Worm (Caenorhabditis elegans): ENCODE data around the gene C14A4.9.

The C14A4.9 gene

DNA sequence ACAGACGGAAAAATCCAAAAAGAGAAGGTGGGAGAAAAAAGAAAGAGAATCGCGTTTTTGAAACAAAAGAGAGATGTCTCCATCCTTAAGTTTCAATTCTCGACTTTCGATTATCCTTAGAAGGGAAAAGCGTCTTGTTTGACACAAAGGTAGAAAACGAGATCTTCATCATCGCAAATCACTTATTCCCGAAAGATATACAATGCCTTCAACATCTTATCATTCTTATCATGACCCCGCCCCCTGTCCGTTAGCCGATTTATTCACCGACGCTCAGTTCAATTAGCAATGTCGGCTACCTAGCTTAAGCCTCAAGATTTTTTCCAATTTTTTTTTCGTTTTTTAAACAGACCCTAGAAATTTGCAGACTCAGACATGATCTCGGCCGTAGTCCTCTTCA lies at the start of gene C14A4.9:
C14A4.9 (plus strand) TSS at position 368 of the 400 bp plus-strand sequence.
- TF ChIP-seq elt-3 (tag; optimal IDR thresholded peaks at IDR 0.05), result peak; percentile 11 to 84 (median 62)
- TF ChIP-seq nhr-23 (tag; optimal IDR thresholded peaks at IDR 0.05), result peak; percentile 17
- no peak for TF ChIP-seq nhr-43 (tag; optimal IDR thresholded peaks at IDR 0.05; ENCODE audit: poor library complexity, severe bottlenecking)

DNA sequence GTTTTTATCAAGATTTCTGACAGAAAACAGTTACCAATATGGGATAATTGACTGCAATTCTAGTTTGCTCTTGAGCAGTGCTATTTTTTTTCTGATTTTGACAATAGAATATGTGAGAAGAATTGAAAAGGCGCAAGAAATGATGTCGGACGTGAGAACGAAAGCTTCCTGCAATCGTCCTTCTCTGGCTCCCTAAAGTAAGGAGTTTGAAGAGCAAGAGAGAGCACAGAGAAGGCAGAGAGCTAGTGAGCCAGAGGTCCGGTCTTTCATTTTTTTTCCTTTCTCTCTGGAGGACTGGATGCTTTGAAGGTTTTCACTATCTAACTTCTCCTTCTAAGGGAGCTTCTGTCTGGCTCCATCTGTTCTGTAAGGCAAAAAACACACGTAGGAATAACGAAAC lies 49.0 kb upstream of the C14A4.9 start:
- TF ChIP-seq lin-39 (tag; optimal IDR thresholded peaks at IDR 0.05) (peak; percentile 23), tbx-2 (tag; optimal IDR thresholded peaks at IDR 0.05) (no peak), ama-1 (optimal IDR thresholded peaks at IDR 0.05) (peak; percentile 79), lsy-12 (tag; optimal IDR thresholded peaks at IDR 0.05) (no peak), nfya-1 (tag; optimal IDR thresholded peaks at IDR 0.05; ENCODE audit: insufficient read depth) (peak; percentile 39), hmg-11 (tag; optimal IDR thresholded peaks at IDR 0.05) (peak; percentile 36), fos-1 (tag; optimal IDR thresholded peaks at IDR 0.05) (no peak)

DNA sequence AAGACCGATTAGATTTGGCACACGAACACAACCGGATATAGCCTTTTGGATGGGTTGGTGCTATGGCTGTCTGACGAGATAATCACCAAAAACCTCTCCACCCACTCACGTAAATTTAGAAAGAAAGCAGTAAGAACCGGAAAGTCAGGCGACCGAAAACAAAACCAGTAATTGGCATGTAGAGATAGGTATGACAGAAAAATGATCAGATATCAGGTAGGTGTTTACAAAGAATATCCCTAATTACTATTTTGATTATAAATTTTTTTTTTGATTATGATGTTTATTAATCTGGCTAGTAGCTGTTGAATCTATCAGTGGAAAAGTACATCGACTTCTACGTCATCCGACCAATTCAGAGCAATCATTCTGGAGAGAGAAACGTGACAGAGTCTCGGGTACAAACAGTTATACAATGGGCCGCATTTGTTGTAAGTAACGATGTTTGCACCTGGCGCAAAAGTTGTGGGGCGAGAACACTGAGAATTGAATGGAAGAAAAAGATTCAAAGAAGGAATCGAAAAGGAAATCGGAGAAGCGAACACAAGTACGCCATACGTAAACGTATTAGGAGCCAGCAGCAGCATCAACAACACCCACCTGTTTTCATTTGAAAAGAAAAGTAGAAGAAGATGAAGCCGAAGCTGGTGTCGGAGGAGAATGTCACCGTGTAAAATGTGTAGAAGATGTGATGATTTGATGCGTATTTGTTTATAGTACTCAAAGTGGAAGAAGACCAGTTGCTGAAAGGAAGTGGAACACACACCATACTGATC lies 48.1 kb upstream of the C14A4.9 start:
- TF ChIP-seq pha-4 (tag; optimal IDR thresholded peaks at IDR 0.05) (peak; percentile 58), nhr-25 (tag; optimal IDR thresholded peaks at IDR 0.05) (peak; percentile 37), elt-3 (tag; optimal IDR thresholded peaks at IDR 0.05) (peak in 1 of 3 experiments; percentile 40), nhr-23 (tag; optimal IDR thresholded peaks at IDR 0.05) (peak; percentile 26), tbx-2 (tag; optimal IDR thresholded peaks at IDR 0.05) (no peak), daf-12 (tag; optimal IDR thresholded peaks at IDR 0.05) (no peak), nhr-11 (tag; optimal IDR thresholded peaks at IDR 0.05) (peak; percentile 45), ama-1 (optimal IDR thresholded peaks at IDR 0.05) (peak; percentile 27), ceh-16 (tag; optimal IDR thresholded peaks at IDR 0.05) (no peak), elt-2 (tag; optimal IDR thresholded peaks at IDR 0.05) (peak; percentile 10), egl-5 (tag; optimal IDR thresholded peaks at IDR 0.05) (peak; percentile 33)

DNA sequence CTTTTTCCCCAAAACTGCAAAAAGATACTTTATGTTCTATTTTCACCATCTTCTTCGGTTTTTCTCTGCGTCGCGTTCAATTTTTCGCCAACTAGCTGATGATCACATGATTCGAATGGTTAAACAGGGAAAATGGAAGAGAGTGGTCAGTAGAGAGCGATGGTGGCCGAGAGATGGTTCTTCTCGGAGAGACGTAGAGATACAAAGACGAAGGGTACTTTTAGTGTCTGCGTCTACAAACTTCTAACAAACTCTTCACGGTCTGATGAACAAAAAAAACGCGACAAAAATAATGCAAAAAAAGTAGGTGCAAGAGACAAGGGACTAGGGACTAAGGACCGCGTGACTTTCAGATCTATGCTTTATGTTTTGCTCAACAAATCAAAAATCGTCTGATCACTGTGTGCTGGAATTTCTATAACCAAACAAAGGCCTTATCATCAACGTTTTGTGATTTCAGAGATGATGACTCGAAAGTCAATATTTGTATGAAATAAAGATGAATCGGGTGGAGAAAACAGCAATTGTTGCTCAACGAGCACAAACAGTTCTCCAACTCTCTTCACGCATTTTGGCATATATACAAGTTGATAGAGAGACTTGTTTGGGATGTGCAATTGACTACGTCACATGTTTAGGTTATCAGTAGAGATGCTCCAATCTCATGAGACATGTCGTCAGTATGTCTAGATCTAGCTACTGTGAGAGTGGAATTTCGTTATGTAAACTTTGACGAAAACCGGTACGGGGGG lies 47.0 kb upstream of the C14A4.9 start:
- TF ChIP-seq ceh-28 (tag; optimal IDR thresholded peaks at IDR 0.05) (peak; percentile 86), nfya-1 (tag; optimal IDR thresholded peaks at IDR 0.05; ENCODE audit: insufficient read depth) (peak; percentile 95), skn-1 (tag; optimal IDR thresholded peaks at IDR 0.05) (peak; percentile 62), jun-1 (tag; optimal IDR thresholded peaks at IDR 0.05) (peak; percentile 98), nhr-23 (tag; optimal IDR thresholded peaks at IDR 0.05) (peak; percentile 99), zag-1 (tag; optimal IDR thresholded peaks at IDR 0.05) (peak; percentile 25), ama-1 (optimal IDR thresholded peaks at IDR 0.05) (peak; percentile 95), ztf-11 (tag; optimal IDR thresholded peaks at IDR 0.05) (no peak), R02D3.7 (tag; optimal IDR thresholded peaks at IDR 0.05) (peak; percentile 75), fkh-2 (tag; optimal IDR thresholded peaks at IDR 0.05) (no peak), lin-39 (tag; optimal IDR thresholded peaks at IDR 0.05) (peak; percentile 80), unc-39 (tag; optimal IDR thresholded peaks at IDR 0.05) (no peak), nhr-25 (tag; optimal IDR thresholded peaks at IDR 0.05) (peak; percentile 96), ceh-82 (tag; optimal IDR thresholded peaks at IDR 0.05) (peak; percentile 74), fkh-10 (GFP tag; optimal IDR thresholded peaks at IDR 0.05) (peak; percentile 95), lsy-12 (tag; optimal IDR thresholded peaks at IDR 0.05) (peak; percentile 78), elt-2 (tag; optimal IDR thresholded peaks at IDR 0.05) (peak; percentile 56), egl-5 (tag; optimal IDR thresholded peaks at IDR 0.05) (peak; percentile 97), fos-1 (tag; optimal IDR thresholded peaks at IDR 0.05) (no peak), nhr-67 (tag; optimal IDR thresholded peaks at IDR 0.05) (no peak), sea-2 (GFP tag; optimal IDR thresholded peaks at IDR 0.05) (no peak), mml-1 (tag; optimal IDR thresholded peaks at IDR 0.05) (no peak), ceh-9 (tag; optimal IDR thresholded peaks at IDR 0.05) (no peak), mdl-1 (tag; optimal IDR thresholded peaks at IDR 0.05) (peak; percentile 84), snpc-4 (tag; optimal IDR thresholded peaks at IDR 0.05) (peak; percentile 83), hmg-11 (tag; optimal IDR thresholded peaks at IDR 0.05) (peak; percentile 87), ZK546.5 (tag; optimal IDR thresholded peaks at IDR 0.05) (no peak), tbx-2 (tag; optimal IDR thresholded peaks at IDR 0.05) (peak; percentile 84), elt-3 (tag; optimal IDR thresholded peaks at IDR 0.05) (peak in 2 of 3 experiments; percentile 19 to 48), ztf-4 (tag; optimal IDR thresholded peaks at IDR 0.05) (peak; percentile 84), nhr-237 (tag; optimal IDR thresholded peaks at IDR 0.05) (no peak), egl-27 (tag; optimal IDR thresholded peaks at IDR 0.05) (peak; percentile 72), nhr-12 (tag; optimal IDR thresholded peaks at IDR 0.05) (no peak), nhr-11 (tag; optimal IDR thresholded peaks at IDR 0.05) (peak; percentile 98), unc-62 (GFP tag; optimal IDR thresholded peaks at IDR 0.05) (peak; percentile 79), lin-15B (tag; optimal IDR thresholded peaks at IDR 0.05) (peak; percentile 71), nhr-28 (tag; optimal IDR thresholded peaks at IDR 0.05) (peak; percentile 11), elt-1 (tag; optimal IDR thresholded peaks at IDR 0.05) (peak; percentile 38), pha-4 (tag; optimal IDR thresholded peaks at IDR 0.05) (peak; percentile 98), ceh-16 (tag; optimal IDR thresholded peaks at IDR 0.05) (no peak)

Data from whole organism, L3 larva.